Fruit fly (Drosophila melanogaster) whole organism, embryonic: ENCODE data around the gene Pde11.

ENCODE experiments used
- Atf3 ChIP-seq: fragments of 200-800 bp; sonication (Bioruptor generic); optimal IDR thresholded peaks from 3 replicates; lab custom pipeline; 2016; ENCODE audit warnings: missing biosample characterization, missing genetic modification characterization
- CG10543 ChIP-seq: fragments of 200-800 bp; sonication (Bioruptor generic); optimal IDR thresholded peaks from 3 replicates; lab custom pipeline; 2017; ENCODE audit warnings: missing biosample characterization, mild to moderate bottlenecking, missing genetic modification characterization, moderate library complexity
- CG11093 ChIP-seq: fragments of 200-800 bp; sonication (Bioruptor generic); IDR thresholded peaks from 3 replicates; pipeline ENCODE4 v1.3.6; 2022; ENCODE audit warnings: missing biosample characterization, missing genetic modification characterization
- CG13296 ChIP-seq: fragments of 200-800 bp; sonication (Bioruptor generic); optimal IDR thresholded peaks from 3 replicates; lab custom pipeline; 2018; ENCODE audit warnings: missing biosample characterization, mild to moderate bottlenecking, missing genetic modification characterization
- CG13424 ChIP-seq: fragments of 200-800 bp; sonication (Bioruptor generic); optimal IDR thresholded peaks from 2 replicates; lab custom pipeline; 2019; ENCODE audit warnings: missing biosample characterization, mild to moderate bottlenecking, missing genetic modification characterization, moderate library complexity
- CG14860 ChIP-seq: fragments of 200-800 bp; sonication (Bioruptor generic); IDR thresholded peaks from 3 replicates; pipeline ENCODE4 v1.3.6; 2022; ENCODE audit warnings: missing biosample characterization, missing genetic modification characterization; ENCODE audit not compliant: partially characterized antibody
- CG15514 ChIP-seq: fragments of 200-800 bp; sonication (Bioruptor generic); optimal IDR thresholded peaks from 3 replicates; lab custom pipeline; 2017; ENCODE audit warnings: missing biosample characterization, missing genetic modification characterization, mild to moderate bottlenecking, moderate library complexity, missing genetic modification reagents
- CG16815 ChIP-seq: fragments of 200-800 bp; sonication (Bioruptor generic); optimal IDR thresholded peaks from 3 replicates; lab custom pipeline; 2017; ENCODE audit warnings: missing biosample characterization, mild to moderate bottlenecking, missing genetic modification characterization
- CG16863 ChIP-seq: fragments of 200-800 bp; sonication (Bioruptor generic); optimal IDR thresholded peaks from 3 replicates; lab custom pipeline; 2016; ENCODE audit warnings: missing biosample characterization, missing genetic modification characterization
- CG17361 ChIP-seq: fragments of 200-800 bp; sonication (Bioruptor generic); IDR thresholded peaks from 3 replicates; pipeline ENCODE4 v1.3.6; 2022; ENCODE audit warnings: missing biosample characterization, missing genetic modification characterization
- CG1832 ChIP-seq: fragments of 200-800 bp; sonication (Bioruptor generic); optimal IDR thresholded peaks from 2 replicates; lab custom pipeline; 2017; ENCODE audit warnings: missing biosample characterization, mild to moderate bottlenecking, missing genetic modification characterization, inconsistent platforms
- CG2875 ChIP-seq: fragments of 200-800 bp; sonication (Bioruptor generic); optimal IDR thresholded peaks from 2 replicates; lab custom pipeline; 2017; ENCODE audit warnings: missing biosample characterization, mild to moderate bottlenecking, missing genetic modification characterization, missing genetic modification reagents
- CG34376 ChIP-seq: fragments of 200-800 bp; sonication (Bioruptor generic); optimal IDR thresholded peaks from 2 replicates; lab custom pipeline; 2018; ENCODE audit warnings: missing biosample characterization, mild to moderate bottlenecking, missing genetic modification characterization
- CG3726 ChIP-seq: fragments of 200-800 bp; sonication (Bioruptor generic); IDR thresholded peaks from 3 replicates; pipeline ENCODE4, ENCODE4 v1.3.6; 2022; ENCODE audit warnings: missing biosample characterization, missing genetic modification characterization
- CG42726 ChIP-seq: fragments of 200-800 bp; sonication (Bioruptor generic); IDR thresholded peaks from 2 replicates; pipeline ENCODE4 v1.3.6; 2022; ENCODE audit warnings: missing biosample characterization, missing genetic modification characterization; ENCODE audit not compliant: partially characterized antibody
- CG4854 ChIP-seq: fragments of 200-800 bp; sonication (Bioruptor generic); optimal IDR thresholded peaks from 2 replicates; lab custom pipeline; 2016; ENCODE audit warnings: missing biosample characterization, missing genetic modification characterization, inconsistent platforms
- CG6813 ChIP-seq: fragments of 200-800 bp; sonication (Bioruptor generic); optimal IDR thresholded peaks from 2 replicates; lab custom pipeline; 2017; ENCODE audit warnings: missing biosample characterization, missing genetic modification characterization, mild to moderate bottlenecking, moderate library complexity, missing genetic modification reagents
- CG7357 ChIP-seq: fragments of 200-800 bp; sonication (Bioruptor generic); IDR thresholded peaks from 3 replicates; pipeline ENCODE4 v1.3.6; 2022; ENCODE audit warnings: missing biosample characterization, missing genetic modification characterization
- CG7963 ChIP-seq: fragments of 200-800 bp; sonication (Bioruptor generic); IDR thresholded peaks from 3 replicates; pipeline ENCODE4 v1.3.6; 2022; ENCODE audit warnings: missing biosample characterization, missing genetic modification characterization; ENCODE audit not compliant: partially characterized antibody
- Dip3 ChIP-seq: fragments of 200-800 bp; sonication (Bioruptor generic); optimal IDR thresholded peaks from 3 replicates; lab custom pipeline; 2016; ENCODE audit warnings: missing biosample characterization, missing genetic modification characterization
- Fer3 ChIP-seq: fragments of 200-800 bp; sonication (Bioruptor generic); optimal IDR thresholded peaks from 2 replicates; lab custom pipeline; 2018; ENCODE audit warnings: missing biosample characterization, mild to moderate bottlenecking, missing genetic modification characterization, moderate library complexity
- Hmr ChIP-seq: fragments of 200-800 bp; sonication (Bioruptor generic); optimal IDR thresholded peaks from 3 replicates; lab custom pipeline; 2017; ENCODE audit warnings: mild to moderate bottlenecking, missing biosample characterization, missing genetic modification reagents, missing genetic modification characterization
- Hr39 ChIP-seq: fragments of >200 bp; optimal IDR thresholded peaks from 2 replicates; lab custom pipeline; 2017
- Hr78 ChIP-seq, 2 experiments: fragments of 200-800 bp in 1 of 2; fragments of >200 bp in 1 of 2; sonication (Bioruptor generic) in 1 of 2; optimal IDR thresholded peaks; 2 replicates each; lab custom pipeline; 2017 to 2019; ENCODE audit warnings: missing biosample characterization in 2 of 2, missing genetic modification characterization in 2 of 2, mild to moderate bottlenecking in 1 of 2, moderate library complexity in 1 of 2
- Lhr ChIP-seq: fragments of 200-800 bp; sonication (Bioruptor generic); optimal IDR thresholded peaks from 3 replicates; lab custom pipeline; 2017; ENCODE audit warnings: mild to moderate bottlenecking, missing biosample characterization, missing genetic modification reagents, missing genetic modification characterization
- Nf-YB ChIP-seq: fragments of 200-800 bp; sonication (Bioruptor generic); optimal IDR thresholded peaks from 3 replicates; lab custom pipeline; 2019; ENCODE audit warnings: missing biosample characterization, mild to moderate bottlenecking, missing genetic modification characterization, moderate library complexity
- Rfx ChIP-seq: fragments of 200-800 bp; sonication (Bioruptor generic); IDR thresholded peaks from 2 replicates; pipeline ENCODE4 v1.3.6; 2022; ENCODE audit warnings: missing biosample characterization, missing genetic modification characterization
- Six4 ChIP-seq: fragments of 200-800 bp; sonication (Bioruptor generic); optimal IDR thresholded peaks from 2 replicates; lab custom pipeline; 2016; ENCODE audit warnings: missing biosample characterization, missing genetic modification characterization
- Ssrp ChIP-seq: fragments of 200-800 bp; sonication (Bioruptor generic); optimal IDR thresholded peaks from 2 replicates; lab custom pipeline; 2018; ENCODE audit warnings: missing biosample characterization, mild to moderate bottlenecking, missing genetic modification characterization, moderate library complexity
- YL-1 ChIP-seq: fragments of 200-800 bp; sonication (Bioruptor generic); optimal IDR thresholded peaks from 3 replicates; lab custom pipeline; 2017; ENCODE audit warnings: missing biosample characterization, mild to moderate bottlenecking, missing genetic modification characterization
- abd-A ChIP-seq: fragments of 200-800 bp; sonication (Bioruptor generic); optimal IDR thresholded peaks from 3 replicates; lab custom pipeline; 2019; ENCODE audit warnings: missing biosample characterization, mild to moderate bottlenecking, missing genetic modification characterization, moderate library complexity
- bbx ChIP-seq: fragments of 200-800 bp; sonication (Bioruptor generic); IDR thresholded peaks from 2 replicates; pipeline ENCODE4 v1.3.6; 2022; ENCODE audit warnings: missing biosample characterization, missing genetic modification characterization; ENCODE audit not compliant: partially characterized antibody
- bowl ChIP-seq: fragments of 200-800 bp; sonication (Bioruptor generic); IDR thresholded peaks from 2 replicates; pipeline ENCODE4 v1.3.6; 2022; ENCODE audit warnings: missing biosample characterization, missing genetic modification characterization
- dmrt99B ChIP-seq: fragments of 200-800 bp; sonication (Bioruptor generic); optimal IDR thresholded peaks from 2 replicates; lab custom pipeline; 2018; ENCODE audit warnings: missing biosample characterization, mild to moderate bottlenecking, missing genetic modification characterization, moderate library complexity
- gro ChIP-seq: fragments of 200-800 bp; sonication (Bioruptor generic); optimal IDR thresholded peaks from 2 replicates; lab custom pipeline; 2016; ENCODE audit warnings: missing biosample characterization, missing genetic modification characterization
- ham ChIP-seq: fragments of 200-800 bp; sonication (Bioruptor generic); IDR thresholded peaks from 2 replicates; pipeline ENCODE4 v1.3.6; 2022; ENCODE audit warnings: missing biosample characterization, missing genetic modification characterization
- kah ChIP-seq: fragments of 200-800 bp; sonication (Bioruptor generic); optimal IDR thresholded peaks from 2 replicates; lab custom pipeline; 2018; ENCODE audit warnings: missing biosample characterization, mild to moderate bottlenecking, missing genetic modification characterization
- kni ChIP-seq: fragments of 200-800 bp; sonication (Bioruptor generic); optimal IDR thresholded peaks from 3 replicates; lab custom pipeline; 2017; ENCODE audit warnings: mild to moderate bottlenecking, missing biosample characterization, missing genetic modification reagents, missing genetic modification characterization
- knrl ChIP-seq: fragments of 200-800 bp; sonication (Bioruptor generic); IDR thresholded peaks from 3 replicates; pipeline ENCODE4 v1.3.6; 2022; ENCODE audit warnings: missing biosample characterization, missing genetic modification characterization; ENCODE audit not compliant: partially characterized antibody
- lbe ChIP-seq: fragments of 200-800 bp; sonication (Bioruptor generic); optimal IDR thresholded peaks from 2 replicates; lab custom pipeline; 2016; ENCODE audit warnings: missing biosample characterization, mild to moderate bottlenecking, missing genetic modification characterization
- mirr ChIP-seq: fragments of 200-800 bp; sonication (Bioruptor generic); optimal IDR thresholded peaks from 3 replicates; lab custom pipeline; 2018; ENCODE audit warnings: missing biosample characterization, mild to moderate bottlenecking, missing genetic modification characterization
- nom ChIP-seq: fragments of 200-800 bp; sonication (Bioruptor generic); optimal IDR thresholded peaks from 2 replicates; lab custom pipeline; 2017; ENCODE audit warnings: missing biosample characterization, missing genetic modification characterization, mild to moderate bottlenecking, moderate library complexity, missing genetic modification reagents
- odd ChIP-seq: fragments of 200-800 bp; sonication (Bioruptor generic); optimal IDR thresholded peaks from 2 replicates; lab custom pipeline; 2017; ENCODE audit warnings: missing biosample characterization, mild to moderate bottlenecking, missing genetic modification characterization
- onecut ChIP-seq: fragments of 200-800 bp; sonication (Bioruptor generic); IDR thresholded peaks from 2 replicates; pipeline ENCODE4 v1.3.6; 2022; ENCODE audit warnings: missing biosample characterization, missing genetic modification characterization
- pros ChIP-seq: fragments of 200-800 bp; sonication (Bioruptor generic); optimal IDR thresholded peaks from 3 replicates; lab custom pipeline; 2019; ENCODE audit warnings: missing biosample characterization, mild to moderate bottlenecking, missing genetic modification characterization, moderate library complexity
- psq ChIP-seq: fragments of 200-800 bp; sonication (Bioruptor generic); optimal IDR thresholded peaks from 2 replicates; lab custom pipeline; 2017; ENCODE audit warnings: missing biosample characterization, missing genetic modification characterization
- sd ChIP-seq: fragments of 200-800 bp; sonication (Bioruptor generic); optimal IDR thresholded peaks from 3 replicates; lab custom pipeline; 2018; ENCODE audit warnings: missing biosample characterization, mild to moderate bottlenecking, missing genetic modification characterization, moderate library complexity
- z ChIP-seq: fragments of 200-800 bp; sonication (Bioruptor generic); IDR thresholded peaks from 3 replicates; pipeline ENCODE4 v1.3.6; 2022; ENCODE audit warnings: missing biosample characterization, missing genetic modification characterization
- zf30C ChIP-seq: fragments of 200-800 bp; sonication (Bioruptor generic); optimal IDR thresholded peaks from 3 replicates; lab custom pipeline; 2018; ENCODE audit warnings: missing biosample characterization, mild to moderate bottlenecking, missing genetic modification characterization

Gene Pde11

dm6 chr2L:18563020-18563546, 27.1 kb downstream of the Pde11 start (continued):
- peak; percentile 70 for TF ChIP-seq sd
- TF ChIP-seq odd (GFP tag; lab: Kevin White, UChicago): peak; percentile 18
- TF ChIP-seq Fer3: no peak
- 0 out of 3 replicates have a peak, but pooled peaks have one; percentile 21 for TF ChIP-seq CG7963 (GFP tag; lab: Robert Waterston, UW)
- no peak for TF ChIP-seq zf30C (GFP tag; lab: Kevin White, UChicago)
- peak; percentile 61 for TF ChIP-seq CG13296 (GFP tag; lab: Kevin White, UChicago)
- TF ChIP-seq z (GFP tag; lab: Robert Waterston, UW): peak; percentile 98
- TF ChIP-seq Atf3 (GFP tag; lab: Kevin White, UChicago): no peak
- TF ChIP-seq CG34376: peak; percentile 73
- TF ChIP-seq Hmr (GFP tag; lab: Kevin White, UChicago): peak; percentile 35
- peak; percentile 47 for TF ChIP-seq gro
- no peak for TF ChIP-seq Six4
- TF ChIP-seq nom (GFP tag; lab: Kevin White, UChicago): peak; percentile 94
- TF ChIP-seq CG1832 (GFP tag; lab: Kevin White, UChicago): no peak
- no peak for TF ChIP-seq CG7357 (GFP tag; lab: Robert Waterston, UW)
- no peak for TF ChIP-seq dmrt99B
- no peak for TF ChIP-seq Dip3 (GFP tag; lab: Kevin White, UChicago)
- TF ChIP-seq CG3726 (GFP tag; lab: Robert Waterston, UW): no peak
- TF ChIP-seq CG42726 (GFP tag; lab: Robert Waterston, UW): 0 out of 2 replicates have a peak, but pooled peaks have one; percentile 34
- TF ChIP-seq ham (GFP tag; lab: Robert Waterston, UW): no peak
- peak; percentile 40 for TF ChIP-seq kni (GFP tag; lab: Kevin White, UChicago)
- TF ChIP-seq CG11093 (GFP tag; lab: Robert Waterston, UW): no peak
- TF ChIP-seq bowl (GFP tag; lab: Robert Waterston, UW): no peak
- TF ChIP-seq psq: peak; percentile 91
- TF ChIP-seq YL-1 (GFP tag; lab: Kevin White, UChicago): no peak
- no peak for TF ChIP-seq pros (GFP tag; lab: Kevin White, UChicago)
- no peak for TF ChIP-seq CG14860 (GFP tag; lab: Robert Waterston, UW)
- no peak for TF ChIP-seq onecut (GFP tag; lab: Robert Waterston, UW)
- TF ChIP-seq Hr78 (GFP tag; optimal IDR thresholded peaks at IDR 0.05; lab: Kevin White, UChicago): peak in 1 of 2 experiments; percentile 81
- peak; percentile 20 for TF ChIP-seq mirr
- no peak for TF ChIP-seq CG2875 (GFP tag; lab: Kevin White, UChicago)
- peak; percentile 56 for TF ChIP-seq CG10543 (GFP tag; lab: Kevin White, UChicago)
- no peak for TF ChIP-seq Hr39 (lab: Kevin White, UChicago)
- no peak for TF ChIP-seq CG4854 (GFP tag; lab: Kevin White, UChicago)
- no peak for TF ChIP-seq knrl (GFP tag; lab: Robert Waterston, UW)
- no peak for TF ChIP-seq Ssrp (tag; lab: Kevin White, UChicago)
- peak; percentile 35; the same call in 2 of the 3 replicates for TF ChIP-seq CG17361 (GFP tag; lab: Robert Waterston, UW)
- no peak for TF ChIP-seq CG13424 (tag; lab: Kevin White, UChicago)
- no peak for TF ChIP-seq lbe (GFP tag; lab: Kevin White, UChicago)
- TF ChIP-seq CG15514 (GFP tag; lab: Kevin White, UChicago): peak; percentile 15
- TF ChIP-seq CG6813 (GFP tag; lab: Kevin White, UChicago): peak; percentile 9
- TF ChIP-seq kah: no peak
- TF ChIP-seq Lhr (GFP tag; lab: Kevin White, UChicago): no peak
- no peak for TF ChIP-seq Rfx
- TF ChIP-seq abd-A: peak; percentile 80
- peak; percentile 53; the same call in 1 of the 2 replicates for TF ChIP-seq bbx (GFP tag; lab: Robert Waterston, UW)
- TF ChIP-seq Nf-YB (GFP tag; lab: Kevin White, UChicago): no peak
- no peak for TF ChIP-seq CG16863
- no peak for TF ChIP-seq CG16815 (GFP tag; lab: Kevin White, UChicago)
